Fruit fly (Drosophila melanogaster) whole organism, embryonic: ENCODE data around the gene CG2818.

Experiments
- Abd-B ChIP-seq: fragments of 200-800 bp; sonication (Bioruptor generic); optimal IDR thresholded peaks from 2 replicates; lab custom pipeline; 2018; ENCODE audit warnings: missing biosample characterization, mild to moderate bottlenecking, missing genetic modification characterization, moderate library complexity
- Awh ChIP-seq: fragments of 200-800 bp; sonication (Bioruptor generic); IDR thresholded peaks from 2 replicates; pipeline ENCODE4, ENCODE4 v1.3.6; 2022; ENCODE audit warnings: missing biosample characterization, missing genetic modification characterization
- CG10979 ChIP-seq: fragments of 200-800 bp; sonication (Bioruptor generic); optimal IDR thresholded peaks from 2 replicates; lab custom pipeline; 2018; ENCODE audit warnings: missing biosample characterization, mild to moderate bottlenecking, missing genetic modification characterization, moderate library complexity
- CG12236 ChIP-seq: fragments of 200-800 bp; sonication (Bioruptor generic); optimal IDR thresholded peaks from 2 replicates; lab custom pipeline; 2016; ENCODE audit warnings: missing biosample characterization, missing genetic modification characterization
- CG14710 ChIP-seq: fragments of 200-800 bp; sonication (Bioruptor generic); optimal IDR thresholded peaks from 3 replicates; lab custom pipeline; 2019; ENCODE audit warnings: missing biosample characterization, mild to moderate bottlenecking, missing genetic modification characterization, moderate library complexity
- CG15514 ChIP-seq: fragments of 200-800 bp; sonication (Bioruptor generic); optimal IDR thresholded peaks from 3 replicates; lab custom pipeline; 2017; ENCODE audit warnings: missing biosample characterization, missing genetic modification characterization, mild to moderate bottlenecking, moderate library complexity, missing genetic modification reagents
- CG15601 ChIP-seq: fragments of 200-800 bp; sonication (Bioruptor generic); optimal IDR thresholded peaks from 3 replicates; lab custom pipeline; 2019; ENCODE audit warnings: missing biosample characterization, mild to moderate bottlenecking, missing genetic modification characterization, moderate library complexity
- CG1603 ChIP-seq: fragments of 200-800 bp; sonication (Bioruptor generic); optimal IDR thresholded peaks from 2 replicates; lab custom pipeline; 2019; ENCODE audit warnings: missing biosample characterization, mild to moderate bottlenecking, missing genetic modification characterization, moderate library complexity
- CG17186 ChIP-seq: fragments of 200-800 bp; sonication (Bioruptor generic); optimal IDR thresholded peaks from 3 replicates; lab custom pipeline; 2017; ENCODE audit warnings: missing biosample characterization, missing genetic modification reagents, missing genetic modification characterization
- CG17361 ChIP-seq: fragments of 200-800 bp; sonication (Bioruptor generic); IDR thresholded peaks from 3 replicates; pipeline ENCODE4 v1.3.6; 2022; ENCODE audit warnings: missing biosample characterization, missing genetic modification characterization
- CG17385 ChIP-seq: fragments of 200-800 bp; sonication (Bioruptor generic); optimal IDR thresholded peaks from 3 replicates; lab custom pipeline; 2018; ENCODE audit warnings: missing biosample characterization, mild to moderate bottlenecking, missing genetic modification characterization
- CG18011 ChIP-seq: fragments of 200-800 bp; sonication (Bioruptor generic); optimal IDR thresholded peaks from 2 replicates; lab custom pipeline; 2017; ENCODE audit warnings: missing biosample characterization, missing genetic modification characterization, mild to moderate bottlenecking, moderate library complexity, missing genotype
- CG2116 ChIP-seq: fragments of 200-800 bp; sonication (Bioruptor generic); optimal IDR thresholded peaks from 3 replicates; lab custom pipeline; 2018; ENCODE audit warnings: missing biosample characterization, mild to moderate bottlenecking, missing genetic modification characterization
- CG2129 ChIP-seq: fragments of 200-800 bp; sonication (Bioruptor generic); IDR thresholded peaks from 2 replicates; pipeline ENCODE4 v1.3.6; 2022; ENCODE audit warnings: missing biosample characterization, missing genetic modification characterization; ENCODE audit not compliant: partially characterized antibody
- CG3847 ChIP-seq: fragments of 200-800 bp; sonication (Bioruptor generic); IDR thresholded peaks from 2 replicates; pipeline ENCODE4 v1.3.6; 2022; ENCODE audit warnings: missing biosample characterization, missing genetic modification characterization
- CG4617 ChIP-seq: fragments of 200-800 bp; sonication (Bioruptor generic); optimal IDR thresholded peaks from 3 replicates; lab custom pipeline; 2016; ENCODE audit warnings: missing biosample characterization, missing genetic modification characterization, borderline replicate concordance
- CG7839 ChIP-seq: fragments of 200-800 bp; sonication (Bioruptor generic); optimal IDR thresholded peaks from 3 replicates; lab custom pipeline; 2018; ENCODE audit warnings: missing biosample characterization, mild to moderate bottlenecking, missing genetic modification characterization, moderate library complexity
- CTCF ChIP-seq: fragments of 200-800 bp; sonication (Bioruptor generic); optimal IDR thresholded peaks from 2 replicates; lab custom pipeline; 2017; ENCODE audit warnings: missing biosample characterization, mild to moderate bottlenecking, missing genetic modification characterization, moderate library complexity
- D ChIP-seq, 2 experiments: fragments of 200-800 bp in 1 of 2; fragments of >200 bp in 1 of 2; sonication (Bioruptor generic) in 1 of 2; optimal IDR thresholded peaks; 2 replicates in 1 of 2; 3 replicates in 1 of 2; lab custom pipeline; 2017; ENCODE audit warnings: mild to moderate bottlenecking in 1 of 2, missing biosample characterization in 1 of 2, missing genetic modification characterization in 1 of 2, missing genetic modification reagents in 1 of 2
- Dll ChIP-seq: fragments of 200-800 bp; sonication (Bioruptor generic); IDR thresholded peaks from 4 replicates; pipeline ENCODE4 v1.3.6; 2022; ENCODE audit warnings: missing biosample characterization, missing genetic modification characterization; ENCODE audit not compliant: partially characterized antibody
- Dp ChIP-seq: fragments of 200-800 bp; sonication (Bioruptor generic); optimal IDR thresholded peaks from 2 replicates; lab custom pipeline; 2018; ENCODE audit warnings: missing biosample characterization, mild to moderate bottlenecking, missing genetic modification characterization, moderate library complexity
- E2f1 ChIP-seq: fragments of 200-800 bp; sonication (Bioruptor generic); IDR thresholded peaks from 2 replicates; pipeline ENCODE4 v1.3.6; 2022; ENCODE audit warnings: missing biosample characterization, missing genetic modification characterization
- E2f2 ChIP-seq: fragments of 200-800 bp; sonication (Bioruptor generic); IDR thresholded peaks from 2 replicates; pipeline ENCODE4 v1.3.6; 2022; ENCODE audit warnings: missing biosample characterization, missing genetic modification characterization
- Ets97D ChIP-seq: fragments of 200-800 bp; sonication (Bioruptor generic); optimal IDR thresholded peaks from 3 replicates; lab custom pipeline; 2016; ENCODE audit warnings: missing biosample characterization, missing genetic modification characterization
- HLH3B ChIP-seq: fragments of 200-800 bp; sonication (Bioruptor generic); IDR thresholded peaks from 2 replicates; pipeline ENCODE4 v1.3.6; 2022; ENCODE audit warnings: missing biosample characterization, missing genetic modification characterization
- HmgZ ChIP-seq: fragments of 200-800 bp; sonication (Bioruptor generic); optimal IDR thresholded peaks from 2 replicates; lab custom pipeline; 2018; ENCODE audit warnings: missing biosample characterization, mild to moderate bottlenecking, missing genetic modification characterization
- MBD-R2 ChIP-seq: fragments of 200-800 bp; sonication (Bioruptor generic); IDR thresholded peaks from 2 replicates; pipeline ENCODE4 v1.3.6; 2022; ENCODE audit warnings: missing biosample characterization, missing genetic modification characterization
- Nf-YC ChIP-seq: fragments of 200-800 bp; optimal IDR thresholded peaks from 3 replicates; lab custom pipeline; 2019; ENCODE audit warnings: missing biosample characterization, mild to moderate bottlenecking, missing genetic modification characterization, moderate library complexity
- Sox100B ChIP-seq: fragments of 200-800 bp; sonication (Bioruptor generic); optimal IDR thresholded peaks from 3 replicates; lab custom pipeline; 2018; ENCODE audit warnings: missing biosample characterization, mild to moderate bottlenecking, missing genetic modification characterization
- Sry-δ ChIP-seq: fragments of 200-800 bp; sonication (Bioruptor generic); optimal IDR thresholded peaks from 2 replicates; lab custom pipeline; 2016; ENCODE audit warnings: missing biosample characterization, missing genetic modification characterization
- Taf1 ChIP-seq: fragments of 200-800 bp; sonication (Bioruptor generic); IDR thresholded peaks from 2 replicates; pipeline ENCODE4 v1.3.6; 2022; ENCODE audit warnings: missing biosample characterization, missing genetic modification characterization
- amos ChIP-seq: fragments of 200-800 bp; sonication (Bioruptor generic); IDR thresholded peaks from 2 replicates; pipeline ENCODE4 v1.3.6; 2022; ENCODE audit warnings: missing biosample characterization, missing genetic modification characterization; ENCODE audit not compliant: partially characterized antibody
- ci ChIP-seq: fragments of 200-800 bp; sonication (Bioruptor generic); IDR thresholded peaks from 3 replicates; pipeline ENCODE4 v1.3.6; 2022; ENCODE audit warnings: missing biosample characterization, missing genetic modification characterization
- da ChIP-seq: fragments of 200-800 bp; sonication (Bioruptor generic); optimal IDR thresholded peaks from 2 replicates; lab custom pipeline; 2016; ENCODE audit warnings: missing biosample characterization, missing genetic modification characterization
- dimm ChIP-seq: fragments of 200-800 bp; sonication (Bioruptor generic); IDR thresholded peaks from 2 replicates; pipeline ENCODE4 v1.3.6; 2022; ENCODE audit warnings: missing biosample characterization, missing genetic modification characterization
- eve ChIP-seq, 2 experiments: fragments of >200 bp; optimal IDR thresholded peaks; 2 replicates each; lab custom pipeline; 2017; ENCODE audit warnings: missing biosample characterization in 2 of 2, missing genetic modification characterization in 2 of 2
- gfzf ChIP-seq: fragments of 200-800 bp; sonication (Bioruptor generic); optimal IDR thresholded peaks from 2 replicates; lab custom pipeline; 2016; ENCODE audit warnings: missing biosample characterization, mild to moderate bottlenecking, missing genetic modification characterization, moderate library complexity
- inv ChIP-seq: fragments of 200-800 bp; sonication (Bioruptor generic); IDR thresholded peaks from 2 replicates; pipeline ENCODE4 v1.3.6; 2022; ENCODE audit warnings: missing biosample characterization, missing genetic modification characterization; ENCODE audit not compliant: partially characterized antibody
- nau ChIP-seq: fragments of 200-800 bp; sonication (Bioruptor generic); optimal IDR thresholded peaks from 3 replicates; lab custom pipeline; 2017; ENCODE audit warnings: missing biosample characterization, mild to moderate bottlenecking, missing genetic modification characterization, missing genetic modification reagents
- nmo ChIP-seq: fragments of 200-800 bp; sonication (Bioruptor generic); optimal IDR thresholded peaks from 2 replicates; lab custom pipeline; 2018; ENCODE audit warnings: missing biosample characterization, mild to moderate bottlenecking, missing genetic modification characterization, moderate library complexity
- pan ChIP-seq, 4 experiments: fragments of >200 bp in 3 of 4; fragments of 200-800 bp in 1 of 4; sonication (Bioruptor generic) in 1 of 4; optimal IDR thresholded peaks in 3 of 4; IDR thresholded peaks in 1 of 4; 2 replicates each; pipeline versions ENCODE4 v1.3.6 to Lab custom; 2017 to 2022; ENCODE audit warnings: missing biosample characterization in 2 of 4, missing genetic modification characterization in 2 of 4, mixed read lengths in 1 of 4
- sd ChIP-seq: fragments of 200-800 bp; sonication (Bioruptor generic); optimal IDR thresholded peaks from 3 replicates; lab custom pipeline; 2018; ENCODE audit warnings: missing biosample characterization, mild to moderate bottlenecking, missing genetic modification characterization, moderate library complexity
- sens ChIP-seq: fragments of 200-800 bp; sonication (Bioruptor generic); peaks from one replicate; lab custom pipeline; 2016; ENCODE audit warnings: missing biosample characterization, missing genetic modification characterization
- sob ChIP-seq: fragments of 200-800 bp; sonication (Bioruptor generic); IDR thresholded peaks from 2 replicates; pipeline ENCODE4 v1.3.6; 2022; ENCODE audit warnings: missing biosample characterization, missing genetic modification characterization
- stwl ChIP-seq: fragments of 200-800 bp; sonication (Bioruptor generic); optimal IDR thresholded peaks from 3 replicates; lab custom pipeline; 2018; ENCODE audit warnings: missing biosample characterization, mild to moderate bottlenecking, missing genetic modification characterization, moderate library complexity

The CG2818 gene

dm6 chr2L:3711665-3712064, 1.5 kb upstream of the CG2818 start, which contains the start of gene cutlet (continued):
- no peak for TF ChIP-seq CG17186
- peak; percentile 6 for TF ChIP-seq CTCF (GFP tag; lab: Kevin White, UChicago)
- TF ChIP-seq Sox100B (GFP tag; lab: Kevin White, UChicago) = peak; percentile 44
- TF ChIP-seq amos (GFP tag; lab: Robert Waterston, UW) = peak; percentile 22; the same call in 1 of the 2 replicates
- TF ChIP-seq sens (GFP tag; lab: Kevin White, UChicago) = peak; percentile 63
- TF ChIP-seq CG1603 (tag; lab: Kevin White, UChicago) = peak; percentile 28
- 0 out of 3 replicates have a peak, but pooled peaks have one; percentile 8 for TF ChIP-seq CG17361 (GFP tag; lab: Robert Waterston, UW)
- peak; percentile 57 for TF ChIP-seq CG3847
- TF ChIP-seq stwl = peak; percentile 59
- no peak for TF ChIP-seq D (optimal IDR thresholded peaks at IDR 0.05; lab: Kevin White, UChicago)
- no peak for TF ChIP-seq D (GFP tag; optimal IDR thresholded peaks at IDR 0.05; lab: Kevin White, UChicago)
- no peak for TF ChIP-seq ci (GFP tag; lab: Robert Waterston, UW)
- no peak for TF ChIP-seq CG2129 (GFP tag; lab: Robert Waterston, UW)
- peak in 1 of 2 experiments; percentile 27 for TF ChIP-seq eve (GFP tag; optimal IDR thresholded peaks at IDR 0.05; lab: Kevin White, UChicago)
- peak; percentile 75 for TF ChIP-seq CG17385
- TF ChIP-seq Dll = peak; percentile 23; the same call in 1 of the 4 replicates
- TF ChIP-seq CG18011 (GFP tag; lab: Kevin White, UChicago) = peak; percentile 97
- TF ChIP-seq Awh = no peak
- TF ChIP-seq sob (GFP tag; lab: Robert Waterston, UW) = no peak
- TF ChIP-seq E2f1 (GFP tag; lab: Robert Waterston, UW) = peak; percentile 86
- TF ChIP-seq Taf1 (GFP tag; lab: Robert Waterston, UW) = no peak
- no peak for TF ChIP-seq da (GFP tag; lab: Kevin White, UChicago)
- no peak for TF ChIP-seq HLH3B (GFP tag; lab: Robert Waterston, UW)
- TF ChIP-seq nmo (GFP tag; lab: Kevin White, UChicago) = peak; percentile 24
- peak; percentile 6 for TF ChIP-seq HmgZ (tag; lab: Kevin White, UChicago)
- TF ChIP-seq Abd-B (GFP tag; lab: Kevin White, UChicago) = peak; percentile 22
- peak; percentile 74 for TF ChIP-seq sd
- peak; percentile 3 for TF ChIP-seq CG2116 (GFP tag; lab: Kevin White, UChicago)
- TF ChIP-seq E2f2 (GFP tag; lab: Robert Waterston, UW) = peak; percentile 91
- TF ChIP-seq CG7839 (tag; lab: Kevin White, UChicago) = no peak
- TF ChIP-seq CG15601 (tag; lab: Kevin White, UChicago) = peak; percentile 24
- no peak for TF ChIP-seq pan (optimal IDR thresholded peaks at IDR 0.05; lab: Kevin White, UChicago)
- no peak for TF ChIP-seq pan (GFP tag; optimal IDR thresholded peaks at IDR 0.05 in 1 of 2, IDR thresholded peaks at IDR 0.05 in 1 of 2)
- peak; percentile 85 for TF ChIP-seq Dp
- peak; percentile 25 for TF ChIP-seq gfzf
- peak; percentile 7 for TF ChIP-seq Ets97D (GFP tag; lab: Kevin White, UChicago)
- peak; percentile 31 for TF ChIP-seq CG14710 (tag; lab: Kevin White, UChicago)
- no peak for TF ChIP-seq CG10979
- TF ChIP-seq inv (GFP tag; lab: Robert Waterston, UW) = no peak
- TF ChIP-seq CG4617 = peak; percentile 6
- TF ChIP-seq Sry-δ (GFP tag; lab: Kevin White, UChicago) = no peak
- TF ChIP-seq nau (GFP tag; lab: Kevin White, UChicago) = no peak
- TF ChIP-seq MBD-R2 (GFP tag; lab: Robert Waterston, UW) = peak; percentile 92
- peak; percentile 16 for TF ChIP-seq Nf-YC (tag; lab: Kevin White, UChicago)
- TF ChIP-seq CG12236 (GFP tag; lab: Kevin White, UChicago) = no peak
- TF ChIP-seq dimm (GFP tag; lab: Robert Waterston, UW) = no peak
- TF ChIP-seq CG15514 = peak; percentile 33
